Fruit fly (Drosophila melanogaster) whole organism, adult: ENCODE results near the gene Dyro.

Experiments
- CG11617 ChIP-seq: fragments of 200-800 bp; sonication (Bioruptor generic); optimal IDR thresholded peaks from 2 replicates; lab custom pipeline; 2017; ENCODE audit warnings: mild to moderate bottlenecking, missing biosample characterization, missing genetic modification reagents, missing genetic modification characterization
- CG12768 ChIP-seq: fragments of 200-800 bp; sonication (Bioruptor generic); optimal IDR thresholded peaks from 2 replicates; lab custom pipeline; 2017; ENCODE audit warnings: missing biosample characterization, missing genetic modification characterization, mild to moderate bottlenecking, moderate library complexity, missing genetic modification reagents
- CG14711 ChIP-seq: fragments of 200-800 bp; sonication (Bioruptor generic); optimal IDR thresholded peaks from 2 replicates; lab custom pipeline; 2018; ENCODE audit warnings: missing biosample characterization, mild to moderate bottlenecking, missing genetic modification characterization, moderate library complexity
- CG33017 ChIP-seq: fragments of 200-800 bp; sonication (Bioruptor generic); optimal IDR thresholded peaks from 2 replicates; lab custom pipeline; 2018; ENCODE audit warnings: missing biosample characterization, mild to moderate bottlenecking, missing genetic modification characterization, moderate library complexity
- CG5204 ChIP-seq: fragments of 200-800 bp; sonication (Bioruptor generic); optimal IDR thresholded peaks from 2 replicates; lab custom pipeline; 2016; ENCODE audit warnings: missing biosample characterization, missing genetic modification characterization
- CG7101 ChIP-seq: fragments of 200-800 bp; sonication (Bioruptor generic); optimal IDR thresholded peaks from 2 replicates; lab custom pipeline; 2018; ENCODE audit warnings: missing biosample characterization, mild to moderate bottlenecking, missing genetic modification characterization, moderate library complexity
- Clk ChIP-seq: fragments of 200-800 bp; sonication (Bioruptor generic); optimal IDR thresholded peaks from 2 replicates; lab custom pipeline; 2017; ENCODE audit warnings: missing biosample characterization, missing genetic modification characterization
- Hr96 ChIP-seq: fragments of 200-800 bp; sonication (Bioruptor generic); optimal IDR thresholded peaks from 2 replicates; lab custom pipeline; 2016; ENCODE audit warnings: missing biosample characterization, missing genetic modification characterization
- Mnt ChIP-seq: fragments of 200-800 bp; sonication (Bioruptor generic); optimal IDR thresholded peaks from 2 replicates; lab custom pipeline; 2016; ENCODE audit warnings: missing biosample characterization, mild to moderate bottlenecking, missing genetic modification characterization
- cic ChIP-seq: fragments of 200-800 bp; sonication (Bioruptor generic); optimal IDR thresholded peaks from 2 replicates; lab custom pipeline; 2017; ENCODE audit warnings: missing biosample characterization, mild to moderate bottlenecking, missing genetic modification characterization, moderate library complexity
- cnc ChIP-seq, 2 experiments: fragments of >200 bp; optimal IDR thresholded peaks; 2 replicates each; lab custom pipeline; 2017
- kay ChIP-seq: fragments of 200-800 bp; sonication (Bioruptor generic); peaks from one replicate; lab custom pipeline; 2016; ENCODE audit warnings: missing biosample characterization, missing genetic modification characterization, borderline replicate concordance
- tj ChIP-seq: fragments of 200-800 bp; sonication (Bioruptor generic); optimal IDR thresholded peaks from 3 replicates; lab custom pipeline; 2017; ENCODE audit warnings: missing biosample characterization, mild to moderate bottlenecking, missing genetic modification characterization, moderate library complexity
- toe ChIP-seq: fragments of 200-800 bp; sonication (Bioruptor generic); optimal IDR thresholded peaks from 2 replicates; lab custom pipeline; 2016; ENCODE audit warnings: missing biosample characterization, missing genetic modification characterization

dm6 chr3L:11317464-11317863 lies 21.7 kb upstream of the Dyro start:
- no peak for TF ChIP-seq cic
- no peak for TF ChIP-seq toe (GFP tag; lab: Kevin White, UChicago)
- TF ChIP-seq Hr96 (GFP tag; lab: Kevin White, UChicago), result no peak
- TF ChIP-seq kay, result peak; percentile 66
- TF ChIP-seq Clk, result no peak
- no peak for TF ChIP-seq CG12768 (GFP tag; lab: Kevin White, UChicago)
- TF ChIP-seq CG7101, result no peak
- TF ChIP-seq CG11617, result no peak
- TF ChIP-seq CG33017 (tag; lab: Kevin White, UChicago), result no peak
- no peak for TF ChIP-seq Mnt (GFP tag; lab: Kevin White, UChicago)
- no peak for TF ChIP-seq CG5204 (GFP tag; lab: Kevin White, UChicago)
- no peak for TF ChIP-seq cnc (optimal IDR thresholded peaks at IDR 0.05; lab: Kevin White, UChicago)
- TF ChIP-seq CG14711, result no peak
- TF ChIP-seq tj (GFP tag; lab: Kevin White, UChicago), result no peak
